Worm (Caenorhabditis elegans): Measurements from ENCODE around the gene ZK105.1.

ZK105.1 gene

ce11 chrV:7713691-7714090 is at the start of gene ZK105.1:
Gene ZK105.1 (plus strand): TSS chrV:7713991.
- TF ChIP-seq K09A11.1 (tag; optimal IDR thresholded peaks at IDR 0.05; ENCODE audit: insufficient read depth), result no peak
- TF ChIP-seq pqm-1 (tag; optimal IDR thresholded peaks at IDR 0.05), result no peak
- TF ChIP-seq dmd-4 (tag; optimal IDR thresholded peaks at IDR 0.05; ENCODE audit: borderline replicate concordance), result no peak
- TF ChIP-seq gmeb-2 (tag; optimal IDR thresholded peaks at IDR 0.05), result no peak
- TF ChIP-seq unc-3 (GFP tag; conservative IDR thresholded peaks at IDR 0.05), result no peak
- TF ChIP-seq unc-3 (tag; optimal IDR thresholded peaks at IDR 0.05), result no peak
- no peak for TF ChIP-seq dve-1 (tag; optimal IDR thresholded peaks at IDR 0.05)
- TF ChIP-seq madf-2 (tag; optimal IDR thresholded peaks at IDR 0.05), result no peak
- no peak for TF ChIP-seq hlh-6 (tag; optimal IDR thresholded peaks at IDR 0.05)
- TF ChIP-seq ttx-3 (tag; optimal IDR thresholded peaks at IDR 0.05), result no peak
- TF ChIP-seq che-1 (tag; optimal IDR thresholded peaks at IDR 0.05), result no peak
- TF ChIP-seq unc-42 (tag; optimal IDR thresholded peaks at IDR 0.05), result no peak

ce11 chrV:7667940-7668339 is 45.9 kb upstream of the ZK105.1 start, which contains the start of gene C12D5.5:
Gene C12D5.5 (plus strand): TSS chrV:7668240.
- TF ChIP-seq ttx-3 (tag; optimal IDR thresholded peaks at IDR 0.05) (no peak), unc-55 (GFP tag; optimal IDR thresholded peaks at IDR 0.05) (no peak), dve-1 (tag; optimal IDR thresholded peaks at IDR 0.05) (no peak), unc-42 (tag; optimal IDR thresholded peaks at IDR 0.05) (no peak), unc-86 (tag; optimal IDR thresholded peaks at IDR 0.05) (no peak), pax-1 (tag; optimal IDR thresholded peaks at IDR 0.05) (no peak), nhr-11 (tag; optimal IDR thresholded peaks at IDR 0.05) (no peak), hlh-30 (tag; optimal IDR thresholded peaks at IDR 0.05; ENCODE audit: insufficient read depth) (no peak), tbx-2 (tag; optimal IDR thresholded peaks at IDR 0.05) (no peak), C08G9.2 (tag; optimal IDR thresholded peaks at IDR 0.05) (no peak), unc-3 (GFP tag; conservative IDR thresholded peaks at IDR 0.05) (no peak), unc-3 (tag; optimal IDR thresholded peaks at IDR 0.05) (no peak), lin-11 (tag; optimal IDR thresholded peaks at IDR 0.05) (no peak), hlh-6 (tag; optimal IDR thresholded peaks at IDR 0.05) (no peak), K02D7.2 (tag; optimal IDR thresholded peaks at IDR 0.05) (no peak), rnt-1 (tag; optimal IDR thresholded peaks at IDR 0.05) (no peak)

- TF ChIP-seq pax-1 (tag; optimal IDR thresholded peaks at IDR 0.05), result no peak
- no peak for TF ChIP-seq ceh-22 (tag; optimal IDR thresholded peaks at IDR 0.05)
Measured at ce11 chrV:7672258-7672657, 41.5 kb upstream of the ZK105.1 start, which contains the start of gene C12D5.4. Gene C12D5.4 (plus strand): TSS chrV:7672558.

ce11 chrV:7675904-7676303 is 37.9 kb upstream of the ZK105.1 start, which contains the start of gene C12D5.3:
Gene C12D5.3 (plus strand): TSS chrV:7676204.
- TF ChIP-seq ceh-19 (GFP tag; optimal IDR thresholded peaks at IDR 0.05) (no peak), Y22D7AL.16 (tag; optimal IDR thresholded peaks at IDR 0.05) (no peak), ztf-16 (tag; optimal IDR thresholded peaks at IDR 0.05) (no peak), pat-9 (tag; optimal IDR thresholded peaks at IDR 0.05) (no peak), ama-1 (optimal IDR thresholded peaks at IDR 0.05) (no peak), ceh-14 (tag; optimal IDR thresholded peaks at IDR 0.05) (no peak), ceh-22 (tag; optimal IDR thresholded peaks at IDR 0.05) (no peak), madf-2 (tag; optimal IDR thresholded peaks at IDR 0.05) (no peak), hlh-8 (tag; optimal IDR thresholded peaks at IDR 0.05) (no peak), pha-4 (tag; optimal IDR thresholded peaks at IDR 0.05) (no peak), ceh-6 (GFP tag; optimal IDR thresholded peaks at IDR 0.05) (no peak), K02D7.2 (tag; optimal IDR thresholded peaks at IDR 0.05) (no peak), fax-1 (tag; optimal IDR thresholded peaks at IDR 0.05) (no peak)

ce11 chrV:7681388-7681787 is 32.4 kb upstream of the ZK105.1 start, which contains the start of gene cyp-33A1:
Gene cyp-33A1 (minus strand): TSS chrV:7681459.
- TF ChIP-seq K09A11.1 (tag; optimal IDR thresholded peaks at IDR 0.05; ENCODE audit: insufficient read depth), result no peak
- TF ChIP-seq odd-2 (tag; optimal IDR thresholded peaks at IDR 0.05), result no peak
